Worm (Caenorhabditis elegans) whole organism, L3 larva: ENCODE results near the gene C31H2.14.

Experiments
- R02D3.7 ChIP-seq: fragments of 150-350 bp; optimal IDR thresholded peaks from 2 replicates; lab custom pipeline; 2014; ENCODE audit warnings: missing biosample characterization, missing genetic modification characterization
- ZK546.5 ChIP-seq: sonication (generic microtip); optimal IDR thresholded peaks from 2 replicates; lab custom pipeline; 2017; ENCODE audit warnings: missing biosample characterization, missing genetic modification characterization
- aly-2 ChIP-seq: fragments of 150-350 bp; optimal IDR thresholded peaks from 2 replicates; lab custom pipeline; 2014; ENCODE audit warnings: missing biosample characterization, missing genetic modification characterization
- ama-1 ChIP-seq: fragments of 150-350 bp; optimal IDR thresholded peaks from 2 replicates; lab custom pipeline; 2018
- ceh-16 ChIP-seq: sonication (generic microtip); optimal IDR thresholded peaks from 2 replicates; lab custom pipeline; 2017; ENCODE audit warnings: missing biosample characterization, missing genetic modification characterization
- ceh-28 ChIP-seq: fragments of 150-350 bp; optimal IDR thresholded peaks from 2 replicates; lab custom pipeline; 2014; ENCODE audit warnings: missing biosample characterization, missing genetic modification reagents, missing genetic modification characterization
- ceh-82 ChIP-seq: fragments of 150-350 bp; optimal IDR thresholded peaks from 2 replicates; lab custom pipeline; 2014; ENCODE audit warnings: missing biosample characterization, missing genetic modification characterization
- ceh-9 ChIP-seq: sonication (generic microtip); optimal IDR thresholded peaks from 2 replicates; lab custom pipeline; 2018; ENCODE audit warnings: missing biosample characterization, missing genetic modification characterization
- daf-12 ChIP-seq: fragments of 150-350 bp; optimal IDR thresholded peaks from 2 replicates; lab custom pipeline; 2014; ENCODE audit warnings: missing biosample characterization, missing genetic modification reagents, missing genetic modification characterization
- egl-27 ChIP-seq: sonication (generic microtip); optimal IDR thresholded peaks from 4 replicates; lab custom pipeline; 2017; ENCODE audit warnings: missing biosample characterization, missing genetic modification reagents, missing genetic modification characterization
- egl-5 ChIP-seq: fragments of 150-350 bp; optimal IDR thresholded peaks from 2 replicates; lab custom pipeline; 2017; ENCODE audit warnings: missing biosample characterization, missing genetic modification reagents, missing genetic modification characterization, inconsistent platforms
- elt-1 ChIP-seq: fragments of 150-350 bp; optimal IDR thresholded peaks from 2 replicates; lab custom pipeline; 2014; ENCODE audit warnings: missing biosample characterization, missing genetic modification characterization
- elt-2 ChIP-seq: sonication (generic microtip); optimal IDR thresholded peaks from 2 replicates; lab custom pipeline; 2016; ENCODE audit warnings: missing genetic modification reagents, mild to moderate bottlenecking, missing genetic modification characterization, missing compliant biosample characterization
- elt-3 ChIP-seq, 3 experiments: fragments of 150-350 bp in 1 of 3; sonication (generic microtip) in 2 of 3; optimal IDR thresholded peaks; 2 replicates in 2 of 3; 4 replicates in 1 of 3; lab custom pipeline; 2014 to 2017; ENCODE audit warnings: missing biosample characterization in 3 of 3, missing genetic modification characterization in 3 of 3
- eor-1 ChIP-seq, 2 experiments: fragments of 150-350 bp; optimal IDR thresholded peaks; 2 replicates each; lab custom pipeline; 2014 to 2018; ENCODE audit warnings: missing biosample characterization in 2 of 2, missing genetic modification characterization in 2 of 2
- fkh-10 ChIP-seq: sonication (generic microtip); optimal IDR thresholded peaks from 2 replicates; lab custom pipeline; 2017; ENCODE audit warnings: missing biosample characterization, missing genetic modification reagents, missing genetic modification characterization
- fkh-2 ChIP-seq: fragments of 150-350 bp; optimal IDR thresholded peaks from 2 replicates; lab custom pipeline; 2014; ENCODE audit warnings: missing biosample characterization, missing genetic modification reagents, missing genetic modification characterization
- fos-1 ChIP-seq: fragments of 150-350 bp; optimal IDR thresholded peaks from 2 replicates; lab custom pipeline; 2014; ENCODE audit warnings: missing biosample characterization, missing genetic modification characterization
- hmg-11 ChIP-seq: sonication (generic microtip); optimal IDR thresholded peaks from 2 replicates; lab custom pipeline; 2016; ENCODE audit warnings: missing genetic modification characterization, missing compliant biosample characterization
- jun-1 ChIP-seq: fragments of 150-350 bp; optimal IDR thresholded peaks from 2 replicates; lab custom pipeline; 2014; ENCODE audit warnings: missing biosample characterization, missing genetic modification reagents, missing genetic modification characterization
- lin-15B ChIP-seq: fragments of 150-350 bp; optimal IDR thresholded peaks from 2 replicates; lab custom pipeline; 2014; ENCODE audit warnings: missing biosample characterization, missing genetic modification characterization
- lin-39 ChIP-seq: fragments of 150-350 bp; optimal IDR thresholded peaks from 2 replicates; lab custom pipeline; 2018; ENCODE audit warnings: missing biosample characterization, missing genetic modification reagents, missing genetic modification characterization
- lsy-12 ChIP-seq: sonication (generic microtip); optimal IDR thresholded peaks from 2 replicates; lab custom pipeline; 2016; ENCODE audit warnings: mild to moderate bottlenecking, missing genetic modification characterization, missing compliant biosample characterization
- mdl-1 ChIP-seq: fragments of 150-350 bp; optimal IDR thresholded peaks from 2 replicates; lab custom pipeline; 2014; ENCODE audit warnings: missing biosample characterization, missing genetic modification characterization
- mml-1 ChIP-seq: fragments of 150-350 bp; sonication (generic microtip); optimal IDR thresholded peaks from 3 replicates; lab custom pipeline; 2014; ENCODE audit warnings: missing biosample characterization, missing genetic modification characterization
- nfya-1 ChIP-seq: sonication (generic microtip); optimal IDR thresholded peaks from 2 replicates; lab custom pipeline; 2017; ENCODE audit warnings: missing genetic modification characterization, mild to moderate bottlenecking, missing compliant biosample characterization, antibody characterized with exemption, moderate library complexity; ENCODE audit not compliant: insufficient read depth
- nhr-11 ChIP-seq: fragments of 150-350 bp; optimal IDR thresholded peaks from 2 replicates; lab custom pipeline; 2014; ENCODE audit warnings: missing biosample characterization, missing genetic modification characterization
- nhr-12 ChIP-seq: fragments of 150-350 bp; optimal IDR thresholded peaks from 2 replicates; lab custom pipeline; 2014; ENCODE audit warnings: missing biosample characterization, missing genetic modification characterization
- nhr-23 ChIP-seq: fragments of 150-350 bp; optimal IDR thresholded peaks from 2 replicates; lab custom pipeline; 2014; ENCODE audit warnings: missing biosample characterization, missing genetic modification reagents, missing genetic modification characterization
- nhr-237 ChIP-seq: fragments of 150-350 bp; optimal IDR thresholded peaks from 2 replicates; lab custom pipeline; 2014; ENCODE audit warnings: missing biosample characterization, missing genetic modification characterization
- nhr-25 ChIP-seq: sonication (generic microtip); optimal IDR thresholded peaks from 2 replicates; lab custom pipeline; 2017; ENCODE audit warnings: missing biosample characterization, missing genetic modification characterization
- nhr-28 ChIP-seq: fragments of 150-350 bp; optimal IDR thresholded peaks from 2 replicates; lab custom pipeline; 2014; ENCODE audit warnings: missing biosample characterization, missing genetic modification characterization
- nhr-43 ChIP-seq: sonication (generic microtip); optimal IDR thresholded peaks from 2 replicates; lab custom pipeline; 2016; ENCODE audit warnings: mild to moderate bottlenecking, missing genetic modification characterization, missing compliant biosample characterization; ENCODE audit not compliant: poor library complexity, severe bottlenecking
- nhr-67 ChIP-seq: fragments of 150-350 bp; optimal IDR thresholded peaks from 2 replicates; lab custom pipeline; 2014; ENCODE audit warnings: missing biosample characterization, missing genetic modification characterization
- nhr-76 ChIP-seq: fragments of 150-350 bp; sonication (generic microtip); optimal IDR thresholded peaks from 5 replicates; lab custom pipeline; 2014; ENCODE audit warnings: missing biosample characterization, missing genetic modification characterization
- nhr-77 ChIP-seq: fragments of 150-350 bp; optimal IDR thresholded peaks from 2 replicates; lab custom pipeline; 2014; ENCODE audit warnings: missing biosample characterization, missing genetic modification characterization
- pha-4 ChIP-seq: fragments of 150-350 bp; optimal IDR thresholded peaks from 2 replicates; lab custom pipeline; 2014; ENCODE audit warnings: missing biosample characterization, missing genetic modification reagents, missing genetic modification characterization
- pqm-1 ChIP-seq: fragments of 150-350 bp; optimal IDR thresholded peaks from 2 replicates; lab custom pipeline; 2017; ENCODE audit warnings: missing biosample characterization, missing genetic modification characterization, inconsistent platforms
- sea-2 ChIP-seq: fragments of 150-350 bp; sonication (generic microtip); optimal IDR thresholded peaks from 4 replicates; lab custom pipeline; 2014; ENCODE audit warnings: missing biosample characterization, missing genetic modification reagents, missing genetic modification characterization
- skn-1 ChIP-seq: fragments of 150-350 bp; optimal IDR thresholded peaks from 2 replicates; lab custom pipeline; 2014; ENCODE audit warnings: missing biosample characterization, missing genetic modification characterization
- snpc-4 ChIP-seq: fragments of 150-350 bp; optimal IDR thresholded peaks from 2 replicates; lab custom pipeline; 2014; ENCODE audit warnings: missing biosample characterization, missing genetic modification characterization
- tbx-2 ChIP-seq: sonication (generic microtip); optimal IDR thresholded peaks from 2 replicates; lab custom pipeline; 2016; ENCODE audit warnings: mild to moderate bottlenecking, missing genetic modification characterization, missing compliant biosample characterization
- unc-39 ChIP-seq: sonication (generic microtip); optimal IDR thresholded peaks from 4 replicates; lab custom pipeline; 2017; ENCODE audit warnings: missing biosample characterization, missing genetic modification characterization
- unc-62 ChIP-seq: fragments of 150-350 bp; sonication (generic microtip); optimal IDR thresholded peaks from 4 replicates; lab custom pipeline; 2014; ENCODE audit warnings: missing biosample characterization, missing genetic modification reagents, missing genetic modification characterization
- zag-1 ChIP-seq: fragments of 150-350 bp; optimal IDR thresholded peaks from 2 replicates; lab custom pipeline; 2014; ENCODE audit warnings: missing biosample characterization, missing genetic modification characterization
- ztf-11 ChIP-seq: fragments of 150-350 bp; optimal IDR thresholded peaks from 2 replicates; lab custom pipeline; 2014; ENCODE audit warnings: missing biosample characterization, missing genetic modification characterization
- ztf-4 ChIP-seq: fragments of 150-350 bp; optimal IDR thresholded peaks from 2 replicates; lab custom pipeline; 2014; ENCODE audit warnings: missing biosample characterization, missing genetic modification characterization

C31H2.14 gene

DNA sequence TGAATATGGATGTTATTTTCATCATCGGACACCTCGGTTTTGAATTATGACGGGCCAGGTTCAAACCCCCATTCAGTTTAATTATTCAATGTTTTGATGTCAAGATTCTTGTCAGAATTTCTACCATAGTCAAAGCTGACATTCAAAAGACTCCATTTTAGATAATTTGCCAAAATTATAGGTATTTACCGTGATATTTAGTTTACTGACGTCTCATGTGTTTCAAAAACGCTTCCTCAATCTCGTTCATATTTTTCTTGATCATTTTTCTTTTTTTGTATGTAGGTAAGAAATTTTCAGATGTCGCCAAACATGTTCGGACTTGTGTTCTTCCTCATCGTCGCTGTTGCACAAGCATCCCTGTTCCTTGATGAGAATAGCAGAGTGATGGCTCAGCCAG, 14.7 kb downstream of the C31H2.14 start, which contains the start of gene EGAP5.1:
TSS of gene EGAP5.1 (plus strand) at position 301 of the 400 bp plus-strand sequence.
- TF ChIP-seq fkh-10 (no peak), mml-1 (tag; lab: Kevin White, UChicago) (no peak), elt-1 (no peak), sea-2 (GFP tag; lab: Kevin White, UChicago) (no peak), egl-5 (tag; lab: Kevin White, UChicago) (no peak), zag-1 (tag; lab: Kevin White, UChicago) (no peak), fkh-2 (tag; lab: Kevin White, UChicago) (no peak), nhr-237 (tag; lab: Kevin White, UChicago) (no peak), nhr-25 (tag; lab: Kevin White, UChicago) (no peak), lsy-12 (no peak), ceh-16 (no peak)

DNA sequence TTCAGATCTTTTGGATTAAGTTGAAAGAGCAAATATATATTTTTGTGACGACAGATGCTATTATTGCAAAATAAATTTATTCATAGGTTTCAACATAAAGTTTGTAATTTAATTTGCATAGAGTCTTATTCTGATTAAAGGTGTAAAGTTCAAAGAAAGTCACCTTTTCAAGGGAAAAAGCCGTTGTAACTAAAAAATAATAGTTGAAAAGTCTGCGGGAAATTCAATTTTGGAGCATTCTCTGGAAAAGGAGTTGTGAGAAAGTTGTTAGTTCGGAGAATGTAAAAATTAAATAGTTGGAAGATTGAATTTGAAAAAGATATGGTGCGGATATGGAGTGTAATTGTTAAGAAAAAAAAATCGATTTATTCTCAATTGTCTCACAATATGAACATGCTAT, 16.0 kb downstream of the C31H2.14 start:
- TF ChIP-seq unc-39 (no peak), fos-1 (no peak), ceh-28 (tag; lab: Kevin White, UChicago) (no peak), aly-2 (tag; lab: Kevin White, UChicago) (no peak), unc-62 (GFP tag; lab: Kevin White, UChicago) (no peak), pqm-1 (tag; lab: Kevin White, UChicago) (no peak), fkh-2 (tag; lab: Kevin White, UChicago) (no peak), sea-2 (GFP tag; lab: Kevin White, UChicago) (no peak), eor-1 (tag; optimal IDR thresholded peaks at IDR 0.05; lab: Kevin White, UChicago) (no peak)
- TF ChIP-seq, all 47 proteins: peak for 0

DNA sequence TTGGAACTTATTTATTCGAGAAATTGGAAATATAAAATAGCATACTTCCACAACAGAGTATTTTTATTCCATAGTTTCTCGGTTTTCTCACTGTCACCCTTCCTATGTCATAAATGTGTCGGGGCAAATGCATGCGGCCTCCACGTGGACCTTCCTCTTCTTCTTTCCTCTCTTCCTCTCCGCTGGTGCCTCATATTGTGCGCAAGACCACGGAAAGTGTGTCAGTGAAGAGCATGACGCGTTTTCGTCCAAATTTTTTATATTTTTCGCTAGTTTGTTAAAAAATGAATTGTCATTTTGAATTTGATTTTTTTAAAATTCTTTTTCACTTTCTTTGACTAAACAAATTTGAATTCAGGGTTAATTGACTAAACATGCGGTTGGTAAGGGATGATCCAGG, 17.0 kb downstream of the C31H2.14 start, which contains the start of gene mans-3:
TSS of gene mans-3 (plus strand) at position 359 of the 400 bp plus-strand sequence.
- no peak for TF ChIP-seq unc-39
- peak; percentile 52 for TF ChIP-seq pqm-1 (tag; lab: Kevin White, UChicago)
- TF ChIP-seq nhr-77 (tag; lab: Kevin White, UChicago): no peak
- peak; percentile 91 for TF ChIP-seq mdl-1 (tag; lab: Kevin White, UChicago)
- peak; percentile 78 for TF ChIP-seq fkh-10
- TF ChIP-seq nhr-25 (tag; lab: Kevin White, UChicago): peak; percentile 76
- no peak for TF ChIP-seq ceh-9 (tag; lab: Kevin White, UChicago)
- TF ChIP-seq lin-15B (tag; lab: Kevin White, UChicago): peak; percentile 73
- TF ChIP-seq R02D3.7 (tag; lab: Kevin White, UChicago): peak; percentile 65
- TF ChIP-seq nhr-23 (tag; lab: Kevin White, UChicago): peak; percentile 95
- no peak for TF ChIP-seq ztf-11 (tag; lab: Kevin White, UChicago)
- peak; percentile 73 for TF ChIP-seq lin-39 (tag; lab: Kevin White, UChicago)
- no peak for TF ChIP-seq ZK546.5 (tag; lab: Kevin White, UChicago)
- peak; percentile 85 for TF ChIP-seq pha-4 (tag; lab: Kevin White, UChicago)
- peak; percentile 21 for TF ChIP-seq egl-27 (tag; lab: Kevin White, UChicago)
- no peak for TF ChIP-seq nhr-76
- peak; percentile 21 for TF ChIP-seq nhr-11 (tag; lab: Kevin White, UChicago)
- peak; percentile 56 for TF ChIP-seq egl-5 (tag; lab: Kevin White, UChicago)
- TF ChIP-seq eor-1 (tag; optimal IDR thresholded peaks at IDR 0.05; lab: Kevin White, UChicago): no peak
- TF ChIP-seq unc-62 (GFP tag; lab: Kevin White, UChicago): peak; percentile 58
- peak; percentile 93 for TF ChIP-seq mml-1 (tag; lab: Kevin White, UChicago)
- TF ChIP-seq hmg-11 (tag; lab: Kevin White, UChicago): peak; percentile 91
- no peak for TF ChIP-seq sea-2 (GFP tag; lab: Kevin White, UChicago)
- peak; percentile 53 for TF ChIP-seq fos-1
- TF ChIP-seq snpc-4 (tag; lab: Kevin White, UChicago): peak; percentile 92
- TF ChIP-seq nhr-43 (tag; lab: Kevin White, UChicago): peak; percentile 94
- TF ChIP-seq ceh-28 (tag; lab: Kevin White, UChicago): peak; percentile 62
- TF ChIP-seq zag-1 (tag; lab: Kevin White, UChicago): no peak
- TF ChIP-seq nhr-12: no peak
- no peak for TF ChIP-seq nhr-237 (tag; lab: Kevin White, UChicago)
- peak; percentile 19 for TF ChIP-seq elt-1
- TF ChIP-seq elt-2 (tag; lab: Kevin White, UChicago): peak; percentile 76
- peak; percentile 88 for TF ChIP-seq tbx-2 (tag; lab: Kevin White, UChicago)
- peak; percentile 51 for TF ChIP-seq nhr-28 (tag; lab: Kevin White, UChicago)
- no peak for TF ChIP-seq aly-2 (tag; lab: Kevin White, UChicago)
- no peak for TF ChIP-seq elt-3 (tag; optimal IDR thresholded peaks at IDR 0.05; lab: Kevin White, UChicago)
- TF ChIP-seq lsy-12: peak; percentile 80
- peak; percentile 33 for TF ChIP-seq ceh-82 (tag; lab: Kevin White, UChicago)
- peak; percentile 26 for TF ChIP-seq ztf-4 (tag; lab: Kevin White, UChicago)
- peak; percentile 91 for TF ChIP-seq jun-1 (tag; lab: Kevin White, UChicago)
- no peak for TF ChIP-seq ceh-16
- no peak for TF ChIP-seq daf-12 (tag; lab: Kevin White, UChicago)
- peak; percentile 90 for TF ChIP-seq nfya-1 (tag; lab: Kevin White, UChicago)
- TF ChIP-seq nhr-67 (tag; lab: Kevin White, UChicago): no peak
- no peak for TF ChIP-seq fkh-2 (tag; lab: Kevin White, UChicago)
- TF ChIP-seq skn-1 (tag; lab: Kevin White, UChicago): peak; percentile 76
- TF ChIP-seq ama-1 (lab: Kevin White, UChicago): no peak
